Fruit fly (Drosophila melanogaster): ENCODE data around the gene nom.

dm6 chr3R:8747871-8748775 is 25.1 kb downstream of the nom start:
- TF ChIP-seq pad (GFP tag; optimal IDR thresholded peaks at IDR 0.05) (peak; percentile 58), CG33017 (tag; optimal IDR thresholded peaks at IDR 0.05) (peak; percentile 92), CG7045 (GFP tag; optimal IDR thresholded peaks at IDR 0.05) (peak; percentile 84), kay (GFP tag; ENCODE audit: borderline replicate concordance) (peak; percentile 83), Mnt (GFP tag; optimal IDR thresholded peaks at IDR 0.05) (peak; percentile 28)
